Fruit fly (Drosophila melanogaster): Measurements from ENCODE around the gene CG9839.

DNA sequence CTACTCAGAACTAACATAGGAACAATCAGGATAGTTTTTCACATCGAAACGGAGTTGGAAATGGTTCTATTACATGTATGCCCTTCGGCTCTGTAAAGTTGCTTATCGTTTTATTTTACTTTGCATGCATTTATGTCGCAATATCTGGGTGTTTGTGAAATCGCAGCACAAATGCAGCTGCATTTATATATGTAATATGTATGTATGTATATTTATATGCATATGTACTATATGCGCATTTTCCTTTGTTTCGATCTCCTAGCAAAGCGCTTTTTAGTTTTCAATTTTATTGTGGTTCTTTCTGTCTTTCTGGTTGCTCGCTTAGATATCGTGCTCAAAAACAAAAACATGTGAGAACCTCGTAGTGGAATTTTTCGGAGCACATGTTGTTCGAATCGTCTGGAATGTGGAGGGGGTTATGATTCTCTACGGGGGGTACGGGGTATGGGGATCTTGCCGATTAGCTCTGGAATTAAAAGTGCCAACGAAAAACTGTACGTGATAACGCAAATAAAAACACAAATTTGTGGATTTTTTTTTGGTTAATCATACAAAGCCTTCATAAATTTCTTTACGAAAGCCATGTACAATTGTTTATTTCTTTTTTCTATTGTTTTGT is 8.5 kb upstream of the CG9839 start:
- no peak for TF ChIP-seq pan (optimal IDR thresholded peaks at IDR 0.05)
- no peak for TF ChIP-seq CG8478 (optimal IDR thresholded peaks at IDR 0.05)

Data from whole organism.